Worm (Caenorhabditis elegans): ENCODE measurements around the gene btb-7.

The btb-7 gene

DNA sequence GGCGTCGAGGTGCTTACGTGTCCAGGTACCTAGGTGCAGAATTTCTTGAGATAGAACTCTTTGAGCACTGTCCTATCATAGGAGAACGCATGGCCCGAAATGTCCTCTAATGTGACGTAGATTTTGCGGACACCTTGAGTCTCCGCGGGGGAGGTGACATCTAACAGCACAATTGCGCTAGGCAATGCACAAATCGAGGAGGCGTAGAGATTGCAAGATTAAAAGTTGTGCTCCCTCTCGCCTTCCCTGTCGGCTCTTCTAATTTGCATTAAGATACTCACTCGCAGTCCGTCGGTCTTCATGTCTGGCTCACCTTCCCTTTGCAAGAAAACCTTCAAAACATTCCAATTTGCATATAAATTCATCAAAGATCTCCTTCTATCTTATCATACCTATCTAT lies 46.6 kb downstream of the btb-7 start, which contains the start of gene F36H5.18:
Gene F36H5.18, plus strand, starts transcription at position 301 of the 400 bp plus-strand sequence.
- TF ChIP-seq ztf-23 (GFP tag; IDR thresholded peaks at IDR 0.05) (no peak), T22C8.4 (GFP tag; IDR thresholded peaks at IDR 0.05) (no peak), med-1 (GFP tag; optimal IDR thresholded peaks at IDR 0.05; ENCODE audit: insufficient read depth) (no peak), klf-2 (GFP tag; conservative IDR thresholded peaks at IDR 0.05) (no peak), ztf-29 (GFP tag; IDR thresholded peaks at IDR 0.05) (no peak)

DNA sequence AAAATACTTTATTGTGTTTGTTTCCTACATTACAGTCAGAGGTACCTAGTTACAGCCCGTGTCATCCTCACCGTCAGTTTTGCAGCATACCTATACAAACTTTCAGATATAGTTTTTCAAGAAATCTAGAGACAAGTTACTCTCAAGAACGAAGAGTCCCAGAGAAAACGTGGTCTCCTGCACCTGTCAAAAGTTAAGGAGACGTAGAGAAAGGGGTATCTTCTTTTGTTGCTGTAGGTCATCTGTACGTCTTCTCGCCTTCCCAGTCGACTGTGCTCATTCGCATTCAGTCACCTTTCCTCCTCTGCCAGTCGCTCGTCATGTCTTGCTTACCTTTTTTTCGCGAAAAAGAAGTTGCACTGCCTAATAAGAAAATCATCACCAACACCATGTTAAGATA lies 48.5 kb downstream of the btb-7 start, which contains the start of gene F36H5.4:
Gene F36H5.4, plus strand, starts transcription at position 301 of the 400 bp plus-strand sequence.
- TF ChIP-seq flt-1 (GFP tag; IDR thresholded peaks at IDR 0.05) (no peak), tab-1 (GFP tag; IDR thresholded peaks at IDR 0.05) (no peak), ztf-29 (GFP tag; IDR thresholded peaks at IDR 0.05) (no peak), med-1 (GFP tag; optimal IDR thresholded peaks at IDR 0.05; ENCODE audit: insufficient read depth) (no peak), T22C8.4 (GFP tag; IDR thresholded peaks at IDR 0.05) (no peak), ztf-23 (GFP tag; IDR thresholded peaks at IDR 0.05) (no peak), klf-2 (GFP tag; conservative IDR thresholded peaks at IDR 0.05) (no peak), cog-1 (tag; optimal IDR thresholded peaks at IDR 0.05) (no peak), ref-1 (GFP tag; conservative IDR thresholded peaks at IDR 0.05) (no peak)

DNA sequence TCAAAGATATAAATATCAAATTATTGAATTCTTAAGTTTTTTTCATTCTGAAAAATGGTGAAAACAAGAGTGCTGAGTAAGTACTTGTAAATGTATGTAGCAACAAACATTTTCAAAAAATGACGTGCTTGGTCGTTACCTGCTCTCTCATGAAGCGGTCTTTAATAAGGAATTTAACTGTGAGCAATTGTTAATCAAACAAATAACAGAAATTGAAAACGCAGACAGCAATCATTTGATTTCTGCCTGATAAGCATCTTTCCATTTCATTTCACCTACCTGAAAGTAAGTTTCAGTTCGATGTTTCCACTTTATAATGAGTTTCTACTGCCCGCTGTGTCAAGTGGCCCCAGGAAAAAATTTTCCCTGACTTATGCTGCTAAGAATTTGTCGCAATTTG lies 50.0 kb downstream of the btb-7 start, which contains the start of gene math-28:
Gene math-28, plus strand, starts transcription at position 301 of the 400 bp plus-strand sequence.
- no peak for TF ChIP-seq T22C8.4 (GFP tag; IDR thresholded peaks at IDR 0.05)
- TF ChIP-seq ref-1 (GFP tag; conservative IDR thresholded peaks at IDR 0.05) = no peak
- no peak for TF ChIP-seq cog-1 (tag; optimal IDR thresholded peaks at IDR 0.05)
- TF ChIP-seq ztf-23 (GFP tag; IDR thresholded peaks at IDR 0.05) = no peak
- TF ChIP-seq tab-1 (GFP tag; IDR thresholded peaks at IDR 0.05) = no peak
- no peak for TF ChIP-seq med-1 (GFP tag; optimal IDR thresholded peaks at IDR 0.05; ENCODE audit: insufficient read depth)
- no peak for TF ChIP-seq ztf-29 (GFP tag; IDR thresholded peaks at IDR 0.05)
- no peak for TF ChIP-seq flt-1 (GFP tag; IDR thresholded peaks at IDR 0.05)

Measured in whole organism, midembryonic.